Fruit fly (Drosophila melanogaster): ENCODE data around the gene Brd.
A peak's percentile ranks its signal among the peaks of the same experiment; 100 is the strongest.

Gene Brd

DNA sequence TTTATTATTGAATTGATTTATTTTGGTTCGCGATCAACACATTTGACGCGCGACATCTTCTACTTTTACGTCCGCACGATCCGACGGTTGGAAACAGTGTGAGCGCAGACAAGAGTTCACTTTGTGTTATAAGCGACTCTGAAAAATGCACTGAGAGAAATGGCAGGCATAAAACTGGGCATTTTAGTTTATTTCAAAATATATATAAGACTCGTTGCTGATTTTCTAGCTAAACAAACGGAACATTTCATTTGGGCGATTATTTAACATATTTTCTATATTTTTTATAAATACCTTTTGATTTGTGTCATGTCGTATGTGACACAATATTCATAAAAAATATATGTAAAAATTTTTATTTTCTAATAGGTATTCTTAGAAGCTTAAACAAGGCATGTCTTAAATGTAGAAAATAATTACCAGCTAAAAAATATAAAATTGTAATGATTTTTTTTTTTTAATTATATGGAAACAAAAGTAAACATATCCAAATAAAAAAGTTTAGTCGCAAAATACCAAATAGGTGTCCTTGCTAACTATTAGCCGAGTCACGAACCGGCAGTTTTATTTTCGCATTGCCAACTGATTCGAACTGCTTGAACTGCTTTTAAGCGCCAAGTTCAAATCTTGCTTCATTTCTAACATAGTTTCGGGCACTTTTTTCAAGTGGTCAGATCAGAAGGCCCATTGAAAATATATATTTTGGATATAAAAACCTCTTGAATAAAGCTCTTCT, 41.7 kb downstream of the Brd start, which contains the start of gene Reck (continued):
- peak; percentile 87 for TF ChIP-seq CG11504 (tag; optimal IDR thresholded peaks at IDR 0.05)
- peak; percentile 77 for TF ChIP-seq CG17361 (GFP tag; IDR thresholded peaks at IDR 0.05)
- peak; percentile 79; the same call in 2 of the 3 replicates for TF ChIP-seq otp (GFP tag; IDR thresholded peaks at IDR 0.05)
- TF ChIP-seq CG30431 (GFP tag; optimal IDR thresholded peaks at IDR 0.05), result peak; percentile 71
- TF ChIP-seq CG4820 (GFP tag; optimal IDR thresholded peaks at IDR 0.05), result peak; percentile 78
- TF ChIP-seq wek (GFP tag; optimal IDR thresholded peaks at IDR 0.05), result no peak
- TF ChIP-seq lab (GFP tag; optimal IDR thresholded peaks at IDR 0.05), result peak; percentile 90
- no peak for TF ChIP-seq Usf (GFP tag; optimal IDR thresholded peaks at IDR 0.05)
- peak; percentile 79 for TF ChIP-seq Fer3 (tag; optimal IDR thresholded peaks at IDR 0.05)
- no peak for TF ChIP-seq CG3163 (GFP tag; optimal IDR thresholded peaks at IDR 0.05)
- peak; percentile 3 for TF ChIP-seq CG1792 (GFP tag; optimal IDR thresholded peaks at IDR 0.05)
- TF ChIP-seq zfh2 (GFP tag; optimal IDR thresholded peaks at IDR 0.05), result no peak
- TF ChIP-seq CG3281 (GFP tag; optimal IDR thresholded peaks at IDR 0.05), result peak; percentile 84
- peak; percentile 59 for TF ChIP-seq CTCF (GFP tag; optimal IDR thresholded peaks at IDR 0.05)
- TF ChIP-seq tll (GFP tag; optimal IDR thresholded peaks at IDR 0.05), result no peak
- TF ChIP-seq croc (GFP tag; conservative IDR thresholded peaks at IDR 0.05), result peak; percentile 38; the same call in 1 of the 3 replicates
- TF ChIP-seq NC2β (GFP tag; optimal IDR thresholded peaks at IDR 0.05), result peak; percentile 45
- peak; percentile 81 for TF ChIP-seq CG4854 (GFP tag; optimal IDR thresholded peaks at IDR 0.05)
- TF ChIP-seq wdn (GFP tag; IDR thresholded peaks at IDR 0.05), result no peak
- TF ChIP-seq CG7745 (tag; optimal IDR thresholded peaks at IDR 0.05), result no peak
- TF ChIP-seq CG17328 (GFP tag; IDR thresholded peaks at IDR 0.05), result peak; percentile 88
- peak; percentile 64 for TF ChIP-seq sob (GFP tag; IDR thresholded peaks at IDR 0.05)
- no peak for TF ChIP-seq Mes4 (GFP tag; optimal IDR thresholded peaks at IDR 0.05)
- peak; percentile 88 for TF ChIP-seq fd96Cb (tag; optimal IDR thresholded peaks at IDR 0.05)
- no peak for TF ChIP-seq pfk (GFP tag; optimal IDR thresholded peaks at IDR 0.05)
- peak; percentile 65 for TF ChIP-seq CG6683 (GFP tag; optimal IDR thresholded peaks at IDR 0.05)
- peak; percentile 60 for TF ChIP-seq CG9932 (GFP tag; IDR thresholded peaks at IDR 0.05)
- peak; percentile 84 for TF ChIP-seq Sox100B (GFP tag; optimal IDR thresholded peaks at IDR 0.05)
- peak; percentile 85 for TF ChIP-seq stc (GFP tag; IDR thresholded peaks at IDR 0.05)
- peak; percentile 6 for TF ChIP-seq CG8290 (GFP tag; optimal IDR thresholded peaks at IDR 0.05)
- TF ChIP-seq CG8290 (tag; optimal IDR thresholded peaks at IDR 0.05), result peak in 1 of 2 experiments; percentile 49
- peak in 1 of 2 experiments; percentile 84 for TF ChIP-seq Eip74EF (GFP tag; optimal IDR thresholded peaks at IDR 0.05)
- no peak for TF ChIP-seq CG17912 (GFP tag; optimal IDR thresholded peaks at IDR 0.05)
- no peak for TF ChIP-seq CG11560 (tag; IDR thresholded peaks at IDR 0.05)
- TF ChIP-seq CG7839 (tag; optimal IDR thresholded peaks at IDR 0.05), result peak; percentile 83
- TF ChIP-seq phol (tag; optimal IDR thresholded peaks at IDR 0.05), result peak; percentile 88
- TF ChIP-seq fd64A (GFP tag; optimal IDR thresholded peaks at IDR 0.05), result no peak
- peak; percentile 74 for TF ChIP-seq sqz (GFP tag; optimal IDR thresholded peaks at IDR 0.05)
- peak; percentile 16 for TF ChIP-seq CG12769 (tag; optimal IDR thresholded peaks at IDR 0.05)
- TF ChIP-seq ci (GFP tag; IDR thresholded peaks at IDR 0.05), result peak; percentile 94
- peak; percentile 69 for TF ChIP-seq run (tag; optimal IDR thresholded peaks at IDR 0.05)
- peak; percentile 65 for TF ChIP-seq lbe (GFP tag; optimal IDR thresholded peaks at IDR 0.05)
- TF ChIP-seq gsb-n (tag; optimal IDR thresholded peaks at IDR 0.05), result peak; percentile 88
- peak; percentile 80 for TF ChIP-seq nom (GFP tag; optimal IDR thresholded peaks at IDR 0.05)
- TF ChIP-seq PHDP (tag; optimal IDR thresholded peaks at IDR 0.05), result peak; percentile 89
- TF ChIP-seq cwo (GFP tag; optimal IDR thresholded peaks at IDR 0.05), result peak; percentile 76
- TF ChIP-seq CG4424 (GFP tag; optimal IDR thresholded peaks at IDR 0.05), result peak; percentile 91
- TF ChIP-seq Poxn (GFP tag; IDR thresholded peaks at IDR 0.05), result no peak
- peak; percentile 84 for TF ChIP-seq sisA (GFP tag; IDR thresholded peaks at IDR 0.05)
- no peak for TF ChIP-seq Doc2 (GFP tag; IDR thresholded peaks at IDR 0.05)
